Worm (Caenorhabditis elegans) whole organism, L4 larva: ENCODE results near the gene mtm-6.

ENCODE experiments used
- D1046.2 ChIP-seq: fragments of 200-800 bp; sonication (Bioruptor generic); IDR thresholded peaks from 2 replicates; pipeline ENCODE4 v1.3.6; 2022; ENCODE audit warnings: missing genetic modification characterization, missing compliant biosample characterization
- jun-1 ChIP-seq: fragments of 150-350 bp; optimal IDR thresholded peaks from 2 replicates; lab custom pipeline; 2014; ENCODE audit warnings: missing biosample characterization, missing genetic modification reagents, missing genetic modification characterization
- ztf-11 ChIP-seq: fragments of 150-350 bp; optimal IDR thresholded peaks from 2 replicates; lab custom pipeline; 2014; ENCODE audit warnings: missing biosample characterization, missing genetic modification characterization

DNA sequence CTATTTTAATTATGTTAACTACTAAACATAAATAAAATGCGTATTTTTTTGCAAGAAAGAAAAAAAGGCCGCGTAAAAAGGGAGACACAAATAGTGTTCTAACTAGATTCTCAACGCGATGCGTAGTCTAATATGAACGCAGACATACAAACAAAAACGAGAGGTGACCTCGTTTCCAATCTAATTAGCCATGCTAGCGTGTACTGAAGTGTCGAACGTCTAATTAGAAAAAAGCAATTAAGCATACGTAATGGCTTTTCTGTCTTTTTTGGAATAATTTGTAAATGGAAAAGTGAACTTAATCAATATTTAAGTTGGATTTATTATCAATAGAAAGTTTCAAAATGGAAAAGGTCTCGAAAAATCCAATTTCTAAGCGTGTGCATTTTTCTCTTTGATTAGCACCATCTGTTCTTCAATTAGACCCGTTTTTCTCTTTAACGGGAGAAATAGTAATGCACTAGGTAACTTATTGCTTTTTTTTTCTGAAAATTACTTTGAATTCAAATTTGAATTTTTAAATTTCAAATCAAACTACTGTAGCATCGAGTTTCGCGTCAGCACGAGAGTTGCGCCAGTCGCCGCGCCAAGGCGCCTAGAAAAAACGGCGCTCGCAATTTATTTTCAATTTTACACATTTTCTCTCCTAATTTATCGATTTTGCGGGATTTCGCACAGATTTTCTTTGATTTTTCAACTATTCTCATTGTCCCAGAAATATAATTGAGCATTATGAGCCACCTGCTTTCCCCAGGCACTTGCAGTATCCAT, 6.2 kb upstream of the mtm-6 start:
- TF ChIP-seq ztf-11 (no peak), jun-1 (tag; lab: Kevin White, UChicago) (no peak), D1046.2 (GFP tag; lab: Robert Waterston, UW) (no peak)
